Fruit fly (Drosophila melanogaster) whole organism, embryonic: ENCODE measurements around the gene Or65a.
A peak's percentile ranks its signal among the peaks of the same experiment; 100 is the strongest.

Source experiments
- Bgb ChIP-seq: fragments of 200-800 bp; sonication (Bioruptor generic); IDR thresholded peaks from 2 replicates; pipeline ENCODE4 v1.3.6; 2022; ENCODE audit warnings: missing biosample characterization, missing genetic modification characterization; ENCODE audit not compliant: partially characterized antibody
- CG1024 ChIP-seq: fragments of 200-800 bp; sonication (Bioruptor generic); IDR thresholded peaks from 2 replicates; pipeline ENCODE4 v1.3.6; 2022; ENCODE audit warnings: missing biosample characterization, missing genetic modification characterization
- CG11504 ChIP-seq: fragments of 200-800 bp; sonication (Bioruptor generic); optimal IDR thresholded peaks from 3 replicates; lab custom pipeline; 2019; ENCODE audit warnings: missing biosample characterization, mild to moderate bottlenecking, missing genetic modification characterization, moderate library complexity
- CG11723 ChIP-seq: fragments of 200-800 bp; sonication (Bioruptor generic); optimal IDR thresholded peaks from 2 replicates; lab custom pipeline; 2017; ENCODE audit warnings: missing biosample characterization, mild to moderate bottlenecking, missing genetic modification characterization
- CG12219 ChIP-seq: fragments of 200-800 bp; sonication (Bioruptor generic); optimal IDR thresholded peaks from 3 replicates; lab custom pipeline; 2018; ENCODE audit warnings: missing biosample characterization, mild to moderate bottlenecking, missing genetic modification characterization
- CG12236 ChIP-seq: fragments of 200-800 bp; sonication (Bioruptor generic); optimal IDR thresholded peaks from 2 replicates; lab custom pipeline; 2016; ENCODE audit warnings: missing biosample characterization, missing genetic modification characterization
- CG13287 ChIP-seq: fragments of 200-800 bp; sonication (Bioruptor generic); IDR thresholded peaks from 2 replicates; pipeline ENCODE4 v1.3.6; 2022; ENCODE audit warnings: missing biosample characterization, missing genetic modification characterization; ENCODE audit not compliant: partially characterized antibody
- CG13296 ChIP-seq: fragments of 200-800 bp; sonication (Bioruptor generic); optimal IDR thresholded peaks from 3 replicates; lab custom pipeline; 2018; ENCODE audit warnings: missing biosample characterization, mild to moderate bottlenecking, missing genetic modification characterization
- CG1529 ChIP-seq: fragments of 200-800 bp; sonication (Bioruptor generic); optimal IDR thresholded peaks from 3 replicates; lab custom pipeline; 2018; ENCODE audit warnings: missing biosample characterization, missing genetic modification characterization
- CG1792 ChIP-seq: fragments of 200-800 bp; sonication (Bioruptor generic); optimal IDR thresholded peaks from 2 replicates; lab custom pipeline; 2016; ENCODE audit warnings: missing biosample characterization, missing genetic modification characterization
- CG31365 ChIP-seq: fragments of 200-800 bp; sonication (Bioruptor generic); optimal IDR thresholded peaks from 2 replicates; lab custom pipeline; 2018; ENCODE audit warnings: missing biosample characterization, mild to moderate bottlenecking, missing genetic modification characterization
- CG3847 ChIP-seq: fragments of 200-800 bp; sonication (Bioruptor generic); IDR thresholded peaks from 2 replicates; pipeline ENCODE4 v1.3.6; 2022; ENCODE audit warnings: missing biosample characterization, missing genetic modification characterization
- CG4328 ChIP-seq: fragments of 200-800 bp; sonication (Bioruptor generic); optimal IDR thresholded peaks from 3 replicates; lab custom pipeline; 2017; ENCODE audit warnings: missing biosample characterization, missing genetic modification reagents, missing genetic modification characterization
- CG6254 ChIP-seq: fragments of 200-800 bp; sonication (Bioruptor generic); optimal IDR thresholded peaks from 3 replicates; lab custom pipeline; 2017; ENCODE audit warnings: mild to moderate bottlenecking, missing biosample characterization, missing genetic modification reagents, missing genetic modification characterization
- CG7357 ChIP-seq: fragments of 200-800 bp; sonication (Bioruptor generic); IDR thresholded peaks from 3 replicates; pipeline ENCODE4 v1.3.6; 2022; ENCODE audit warnings: missing biosample characterization, missing genetic modification characterization
- CG8924 ChIP-seq: fragments of 200-800 bp; optimal IDR thresholded peaks from 3 replicates; lab custom pipeline; 2019; ENCODE audit warnings: missing biosample characterization, mild to moderate bottlenecking, missing genetic modification characterization, moderate library complexity
- Chrac-16 ChIP-seq: fragments of 200-800 bp; sonication (Bioruptor generic); optimal IDR thresholded peaks from 3 replicates; lab custom pipeline; 2016; ENCODE audit warnings: missing biosample characterization, missing genetic modification characterization
- CrebB ChIP-seq: fragments of 200-800 bp; sonication (Bioruptor generic); optimal IDR thresholded peaks from 3 replicates; lab custom pipeline; 2018; ENCODE audit warnings: missing biosample characterization, mild to moderate bottlenecking, missing genetic modification characterization
- Dip3 ChIP-seq: fragments of 200-800 bp; sonication (Bioruptor generic); optimal IDR thresholded peaks from 3 replicates; lab custom pipeline; 2016; ENCODE audit warnings: missing biosample characterization, missing genetic modification characterization
- Eip74EF ChIP-seq, 2 experiments: fragments of 200-800 bp in 1 of 2; fragments of >200 bp in 1 of 2; sonication (Bioruptor generic) in 1 of 2; optimal IDR thresholded peaks; 2 replicates each; lab custom pipeline; 2017 to 2019; ENCODE audit warnings: missing biosample characterization in 2 of 2, missing genetic modification characterization in 2 of 2, mild to moderate bottlenecking in 1 of 2, moderate library complexity in 1 of 2
- HHEX ChIP-seq: fragments of 200-800 bp; sonication (Bioruptor generic); optimal IDR thresholded peaks from 3 replicates; lab custom pipeline; 2017; ENCODE audit warnings: missing biosample characterization, mild to moderate bottlenecking, missing genetic modification characterization, missing genetic modification reagents
- Kr ChIP-seq: fragments of 200-800 bp; sonication (Bioruptor generic); optimal IDR thresholded peaks from 2 replicates; lab custom pipeline; 2017; ENCODE audit warnings: missing biosample characterization, mild to moderate bottlenecking, missing genetic modification characterization
- NfI ChIP-seq: fragments of 200-800 bp; sonication (Bioruptor generic); optimal IDR thresholded peaks from 3 replicates; lab custom pipeline; 2018; ENCODE audit warnings: missing biosample characterization, mild to moderate bottlenecking, missing genetic modification characterization, moderate library complexity
- Poxn ChIP-seq: fragments of 200-800 bp; sonication (Bioruptor generic); IDR thresholded peaks from 2 replicates; pipeline ENCODE4 v1.3.6; 2022; ENCODE audit warnings: missing biosample characterization, missing genetic modification characterization
- ase ChIP-seq: fragments of 200-800 bp; sonication (Bioruptor generic); IDR thresholded peaks from 3 replicates; pipeline ENCODE4 v1.3.6; 2022; ENCODE audit warnings: missing biosample characterization, missing genetic modification characterization
- br ChIP-seq: fragments of >200 bp; optimal IDR thresholded peaks from 2 replicates; lab custom pipeline; 2017
- chif ChIP-seq, 2 experiments: fragments of 200-800 bp; sonication (Bioruptor generic); optimal IDR thresholded peaks; 3 replicates each; lab custom pipeline; 2016; ENCODE audit warnings: missing biosample characterization in 2 of 2, missing genetic modification characterization in 2 of 2
- crol ChIP-seq: fragments of 200-800 bp; sonication (Bioruptor generic); IDR thresholded peaks from 2 replicates; pipeline ENCODE4 v1.3.6; 2022; ENCODE audit warnings: missing biosample characterization, missing genetic modification characterization
- danr ChIP-seq: fragments of 200-800 bp; sonication (Bioruptor generic); IDR thresholded peaks from 2 replicates; pipeline ENCODE4 v1.3.6; 2022; ENCODE audit warnings: missing biosample characterization, missing genetic modification characterization
- dati ChIP-seq: fragments of 200-800 bp; sonication (Bioruptor generic); IDR thresholded peaks from 2 replicates; pipeline ENCODE4 v1.3.6; 2022; ENCODE audit warnings: missing biosample characterization, missing genetic modification characterization
- disco-r ChIP-seq: fragments of 200-800 bp; sonication (Bioruptor generic); optimal IDR thresholded peaks from 2 replicates; lab custom pipeline; 2016; ENCODE audit warnings: missing biosample characterization, missing genetic modification characterization
- dysf ChIP-seq: fragments of 200-800 bp; sonication (Bioruptor generic); IDR thresholded peaks from 3 replicates; pipeline ENCODE4 v1.3.6; 2022; ENCODE audit warnings: missing biosample characterization, missing genetic modification characterization
- fu2 ChIP-seq: fragments of 200-800 bp; sonication (Bioruptor generic); optimal IDR thresholded peaks from 2 replicates; lab custom pipeline; 2016; ENCODE audit warnings: missing biosample characterization, missing genetic modification characterization
- ham ChIP-seq: fragments of 200-800 bp; sonication (Bioruptor generic); IDR thresholded peaks from 2 replicates; pipeline ENCODE4 v1.3.6; 2022; ENCODE audit warnings: missing biosample characterization, missing genetic modification characterization
- hb ChIP-seq: fragments of 200-800 bp; sonication (Bioruptor generic); IDR thresholded peaks from 3 replicates; pipeline ENCODE4 v1.3.6; 2022; ENCODE audit warnings: missing biosample characterization, missing genetic modification characterization; ENCODE audit not compliant: partially characterized antibody
- jing ChIP-seq: fragments of 200-800 bp; sonication (Bioruptor generic); optimal IDR thresholded peaks from 2 replicates; lab custom pipeline; 2018; ENCODE audit warnings: missing biosample characterization, mild to moderate bottlenecking, missing genetic modification characterization
- lab ChIP-seq: fragments of 200-800 bp; sonication (Bioruptor generic); optimal IDR thresholded peaks from 3 replicates; lab custom pipeline; 2017; ENCODE audit warnings: missing biosample characterization, missing genetic modification characterization, mild to moderate bottlenecking, moderate library complexity, missing genetic modification reagents
- maf-S ChIP-seq: fragments of 200-800 bp; sonication (Bioruptor generic); optimal IDR thresholded peaks from 2 replicates; lab custom pipeline; 2016; ENCODE audit warnings: missing biosample characterization, missing genetic modification characterization
- nau ChIP-seq: fragments of 200-800 bp; sonication (Bioruptor generic); optimal IDR thresholded peaks from 3 replicates; lab custom pipeline; 2017; ENCODE audit warnings: missing biosample characterization, mild to moderate bottlenecking, missing genetic modification characterization, missing genetic modification reagents
- otp ChIP-seq: fragments of 200-800 bp; sonication (Bioruptor generic); IDR thresholded peaks from 3 replicates; pipeline ENCODE4, ENCODE4 v1.3.6; 2022; ENCODE audit warnings: missing biosample characterization, missing genetic modification characterization
- p53 ChIP-seq: fragments of 200-800 bp; sonication (Bioruptor generic); optimal IDR thresholded peaks from 2 replicates; lab custom pipeline; 2016; ENCODE audit warnings: missing biosample characterization, missing genetic modification characterization
- pan ChIP-seq, 4 experiments: fragments of >200 bp in 3 of 4; fragments of 200-800 bp in 1 of 4; sonication (Bioruptor generic) in 1 of 4; optimal IDR thresholded peaks in 3 of 4; IDR thresholded peaks in 1 of 4; 2 replicates each; pipeline versions ENCODE4 v1.3.6 to Lab custom; 2017 to 2022; ENCODE audit warnings: missing biosample characterization in 2 of 4, missing genetic modification characterization in 2 of 4, mixed read lengths in 1 of 4
- phol ChIP-seq: fragments of 200-800 bp; sonication (Bioruptor generic); optimal IDR thresholded peaks from 3 replicates; lab custom pipeline; 2018; ENCODE audit warnings: missing biosample characterization, mild to moderate bottlenecking, missing genetic modification characterization, moderate library complexity
- pita ChIP-seq: fragments of 200-800 bp; sonication (Bioruptor generic); optimal IDR thresholded peaks from 2 replicates; lab custom pipeline; 2017; ENCODE audit warnings: missing biosample characterization, mild to moderate bottlenecking, missing genetic modification characterization
- row ChIP-seq: fragments of 200-800 bp; sonication (Bioruptor generic); IDR thresholded peaks from 3 replicates; pipeline ENCODE4 v1.3.6; 2022; ENCODE audit warnings: missing biosample characterization, missing genetic modification characterization
- run ChIP-seq: fragments of 200-800 bp; sonication (Bioruptor generic); optimal IDR thresholded peaks from 3 replicates; lab custom pipeline; 2018; ENCODE audit warnings: missing biosample characterization, mild to moderate bottlenecking, missing genetic modification characterization
- slp2 ChIP-seq: fragments of 200-800 bp; sonication (Bioruptor generic); optimal IDR thresholded peaks from 2 replicates; lab custom pipeline; 2016; ENCODE audit warnings: missing biosample characterization, missing genetic modification characterization
- ssp ChIP-seq: fragments of 200-800 bp; sonication (Bioruptor generic); IDR thresholded peaks from 2 replicates; pipeline ENCODE4 v1.3.6; 2022; ENCODE audit warnings: missing biosample characterization, missing genetic modification characterization
- unpg ChIP-seq: fragments of 200-800 bp; sonication (Bioruptor generic); optimal IDR thresholded peaks from 3 replicates; lab custom pipeline; 2018; ENCODE audit warnings: missing biosample characterization, mild to moderate bottlenecking, missing genetic modification characterization, moderate library complexity
- vvl ChIP-seq: fragments of 200-800 bp; sonication (Bioruptor generic); IDR thresholded peaks from 2 replicates; pipeline ENCODE4 v1.3.6; 2022; ENCODE audit warnings: missing biosample characterization, missing genetic modification characterization

The Or65a gene

dm6 chr3L:6331399-6332111, 11.1 kb downstream of the Or65a start (continued):
- no peak for TF ChIP-seq jing (GFP tag; lab: Kevin White, UChicago)
- TF ChIP-seq Dip3: no peak
- peak; percentile 5 for TF ChIP-seq unpg (GFP tag; lab: Kevin White, UChicago)
- TF ChIP-seq fu2 (GFP tag; lab: Kevin White, UChicago): no peak
- TF ChIP-seq crol (GFP tag; lab: Robert Waterston, UW): no peak
- no peak for TF ChIP-seq CG7357
- TF ChIP-seq ham: no peak
- TF ChIP-seq hb (GFP tag; lab: Robert Waterston, UW): no peak
- TF ChIP-seq CG1024 (GFP tag; lab: Robert Waterston, UW): no peak
- no peak for TF ChIP-seq CG1529 (GFP tag; lab: Kevin White, UChicago)
- TF ChIP-seq lab (GFP tag; lab: Kevin White, UChicago): peak; percentile 22
- TF ChIP-seq CG3847 (GFP tag; lab: Robert Waterston, UW): no peak
- TF ChIP-seq CG11723: no peak
- no peak for TF ChIP-seq run (tag; lab: Kevin White, UChicago)
- no peak for TF ChIP-seq nau (GFP tag; lab: Kevin White, UChicago)
- TF ChIP-seq Bgb (GFP tag; lab: Robert Waterston, UW): no peak
- TF ChIP-seq CG1792 (GFP tag; lab: Kevin White, UChicago): no peak
- no peak for TF ChIP-seq HHEX (GFP tag; lab: Kevin White, UChicago)
- no peak for TF ChIP-seq CG8924 (tag; lab: Kevin White, UChicago)
- no peak for TF ChIP-seq Eip74EF (GFP tag; optimal IDR thresholded peaks at IDR 0.05; lab: Kevin White, UChicago)
- TF ChIP-seq disco-r (GFP tag; lab: Kevin White, UChicago): no peak
- no peak for TF ChIP-seq maf-S (GFP tag; lab: Kevin White, UChicago)
- no peak for TF ChIP-seq CG13296
- no peak for TF ChIP-seq otp (GFP tag; lab: Robert Waterston, UW)
- no peak for TF ChIP-seq danr (GFP tag; lab: Robert Waterston, UW)
- TF ChIP-seq pita (GFP tag; lab: Kevin White, UChicago): no peak
- TF ChIP-seq CG4328: no peak
- TF ChIP-seq ssp (GFP tag; lab: Robert Waterston, UW): no peak
- TF ChIP-seq slp2 (GFP tag; lab: Kevin White, UChicago): no peak
- no peak for TF ChIP-seq CG6254
- 0 out of 2 replicates have a peak, but pooled peaks have one; percentile 25 for TF ChIP-seq dati (GFP tag; lab: Robert Waterston, UW)
- TF ChIP-seq vvl (GFP tag; lab: Robert Waterston, UW): 0 out of 2 replicates have a peak, but pooled peaks have one; percentile 14
- no peak for TF ChIP-seq p53 (GFP tag; lab: Kevin White, UChicago)
- TF ChIP-seq CG11504 (tag; lab: Kevin White, UChicago): peak; percentile 12
- TF ChIP-seq CG12236 (GFP tag; lab: Kevin White, UChicago): no peak
- TF ChIP-seq NfI (GFP tag; lab: Kevin White, UChicago): no peak
- no peak for TF ChIP-seq Kr (GFP tag; lab: Kevin White, UChicago)
- no peak for TF ChIP-seq pan (optimal IDR thresholded peaks at IDR 0.05; lab: Kevin White, UChicago)
- TF ChIP-seq pan (GFP tag; optimal IDR thresholded peaks at IDR 0.05 in 1 of 2, IDR thresholded peaks at IDR 0.05 in 1 of 2): peak in 1 of 2 experiments; percentile 52
- TF ChIP-seq CG13287: no peak
- TF ChIP-seq CrebB (tag; lab: Kevin White, UChicago): no peak
- TF ChIP-seq phol: no peak
- TF ChIP-seq dysf: no peak
- TF ChIP-seq row (GFP tag; lab: Robert Waterston, UW): peak; percentile 28; the same call in 2 of the 3 replicates
- TF ChIP-seq Chrac-16 (GFP tag; lab: Kevin White, UChicago): no peak
- TF ChIP-seq CG12219 (GFP tag; lab: Kevin White, UChicago): no peak
- no peak for TF ChIP-seq chif (GFP tag; optimal IDR thresholded peaks at IDR 0.05; lab: Kevin White, UChicago)
- TF ChIP-seq Poxn (GFP tag; lab: Robert Waterston, UW): no peak
- TF ChIP-seq ase (GFP tag; lab: Robert Waterston, UW): no peak
- no peak for TF ChIP-seq br
- TF ChIP-seq CG31365 (tag; lab: Kevin White, UChicago): no peak
